Worm (Caenorhabditis elegans) whole organism, young adult: Measurements from ENCODE around the gene coa-3.

Source experiments
- atf-7 ChIP-seq: sonication (generic microtip); optimal IDR thresholded peaks from 2 replicates; lab custom pipeline; 2017; ENCODE audit warnings: mild to moderate bottlenecking, missing genetic modification characterization, missing compliant biosample characterization
- attf-3 ChIP-seq: fragments of 200-800 bp; sonication (Bioruptor generic); conservative IDR thresholded peaks from 2 replicates; pipeline ENCODE4 v1.3.6; 2022; ENCODE audit warnings: missing genetic modification reagents, missing genetic modification characterization, missing compliant biosample characterization
- ceh-58 ChIP-seq: fragments of 200-800 bp; sonication (Bioruptor generic); IDR thresholded peaks from 2 replicates; pipeline ENCODE4 v1.3.6; 2022; ENCODE audit warnings: missing genetic modification characterization, missing compliant biosample characterization
- chd-7 ChIP-seq: sonication (generic microtip); optimal IDR thresholded peaks from 2 replicates; lab custom pipeline; 2016; ENCODE audit warnings: mild to moderate bottlenecking, missing genetic modification characterization, moderate library complexity, missing compliant biosample characterization
- die-1 ChIP-seq: sonication (generic microtip); optimal IDR thresholded peaks from 2 replicates; lab custom pipeline; 2016; ENCODE audit warnings: missing genotype, mild to moderate bottlenecking, missing genetic modification characterization, missing compliant biosample characterization
- hlh-12 ChIP-seq: sonication (generic microtip); optimal IDR thresholded peaks from 2 replicates; lab custom pipeline; 2016; ENCODE audit warnings: missing genetic modification characterization, missing compliant biosample characterization
- hsf-1 ChIP-seq: fragments of 200-800 bp; sonication (Bioruptor generic); IDR thresholded peaks from 2 replicates; pipeline ENCODE4 v1.3.6; 2022; ENCODE audit warnings: missing genetic modification reagents, missing genetic modification characterization, missing compliant biosample characterization
- sdz-38 ChIP-seq: sonication (generic microtip); optimal IDR thresholded peaks from 2 replicates; lab custom pipeline; 2016; ENCODE audit warnings: missing genotype, missing genetic modification characterization, missing compliant biosample characterization
- snpc-4 ChIP-seq, 5 experiments: fragments of 150-350 bp in 1 of 5; sonication (generic microtip) in 4 of 5; optimal IDR thresholded peaks; 2 replicates each; lab custom pipeline; 2014 to 2018; ENCODE audit warnings: missing genetic modification characterization in 5 of 5, missing biosample characterization in 3 of 5, antibody characterized with exemption in 2 of 5, mild to moderate bottlenecking in 2 of 5, missing compliant biosample characterization in 2 of 5, missing genotype in 2 of 5, moderate library complexity in 2 of 5, missing genetic modification reagents in 1 of 5
- tbx-9 ChIP-seq: sonication (generic microtip); optimal IDR thresholded peaks from 2 replicates; lab custom pipeline; 2016; ENCODE audit warnings: borderline replicate concordance, missing genetic modification characterization, inconsistent platforms, missing compliant biosample characterization
- unc-130 ChIP-seq: sonication (generic microtip); optimal IDR thresholded peaks from 2 replicates; lab custom pipeline; 2016; ENCODE audit warnings: missing genetic modification reagents, missing genetic modification characterization, missing compliant biosample characterization
- unc-62 ChIP-seq: fragments of 150-350 bp; optimal IDR thresholded peaks from 2 replicates; lab custom pipeline; 2014; ENCODE audit warnings: missing biosample characterization, missing genetic modification reagents, missing genetic modification characterization
- ztf-18 ChIP-seq: sonication (generic microtip); optimal IDR thresholded peaks from 2 replicates; lab custom pipeline; 2016; ENCODE audit warnings: missing genotype, mild to moderate bottlenecking, missing genetic modification characterization, missing compliant biosample characterization
- ztf-26 ChIP-seq: sonication (generic microtip); optimal IDR thresholded peaks from 2 replicates; lab custom pipeline; 2017; ENCODE audit warnings: missing genetic modification characterization, missing compliant biosample characterization

DNA sequence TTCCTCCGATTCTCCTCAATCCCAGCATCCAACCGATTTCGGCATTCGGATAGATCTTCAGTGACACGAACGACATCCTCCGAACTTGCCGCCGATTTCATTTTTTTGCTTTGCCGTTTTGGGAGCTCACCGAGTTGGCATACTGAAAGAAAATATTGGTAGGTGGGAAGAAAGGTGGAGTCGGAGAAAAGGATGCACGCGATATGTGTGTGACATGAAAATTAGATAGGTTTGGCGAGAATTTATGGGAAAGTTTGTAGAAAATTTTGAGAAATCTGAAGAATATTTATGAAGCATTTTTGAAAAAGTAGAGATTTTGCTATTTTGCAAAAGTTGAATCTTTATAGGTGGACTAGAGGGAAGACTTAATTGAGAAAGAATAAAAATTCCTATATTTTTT is 35.8 kb upstream of the coa-3 start, which contains the start of gene che-10:
- TF ChIP-seq die-1 (tag; lab: Kevin White, UChicago): no peak
- no peak for TF ChIP-seq snpc-4 (GFP tag; optimal IDR thresholded peaks at IDR 0.05; lab: Kevin White, UChicago)
- TF ChIP-seq snpc-4 (tag; optimal IDR thresholded peaks at IDR 0.05; lab: Kevin White, UChicago): no peak
- TF ChIP-seq ztf-26 (tag; lab: Kevin White, UChicago): no peak
- TF ChIP-seq tbx-9 (tag; lab: Kevin White, UChicago): no peak
- no peak for TF ChIP-seq unc-62
- no peak for TF ChIP-seq unc-130
- TF ChIP-seq attf-3 (GFP tag; lab: Robert Waterston, UW): no peak
- TF ChIP-seq sdz-38: no peak
- TF ChIP-seq atf-7 (tag; lab: Kevin White, UChicago): no peak
- TF ChIP-seq hlh-12 (tag; lab: Kevin White, UChicago): no peak
- no peak for TF ChIP-seq chd-7 (tag; lab: Kevin White, UChicago)
- no peak for TF ChIP-seq hsf-1
- no peak for TF ChIP-seq ztf-18 (tag; lab: Kevin White, UChicago)
- TF ChIP-seq ceh-58 (GFP tag; lab: Robert Waterston, UW): no peak
